Fruit fly (Drosophila melanogaster) whole organism, embryonic: Measurements from ENCODE around the gene SKIP.
A peak's percentile ranks its signal among the peaks of the same experiment; 100 is the strongest.

Source experiments
- Aef1 ChIP-seq: fragments of 200-800 bp; sonication (Bioruptor generic); IDR thresholded peaks from 3 replicates; pipeline ENCODE4 v1.3.6; 2022; ENCODE audit warnings: missing biosample characterization, missing genetic modification characterization
- Antp ChIP-seq: fragments of 200-800 bp; sonication (Bioruptor generic); optimal IDR thresholded peaks from 3 replicates; lab custom pipeline; 2016; ENCODE audit warnings: missing biosample characterization, missing genetic modification characterization
- Atf3 ChIP-seq: fragments of 200-800 bp; sonication (Bioruptor generic); optimal IDR thresholded peaks from 3 replicates; lab custom pipeline; 2016; ENCODE audit warnings: missing biosample characterization, missing genetic modification characterization
- Bdp1 ChIP-seq: fragments of 200-800 bp; sonication (Bioruptor generic); optimal IDR thresholded peaks from 3 replicates; lab custom pipeline; 2016; ENCODE audit warnings: missing biosample characterization, missing genetic modification characterization
- CG1024 ChIP-seq: fragments of 200-800 bp; sonication (Bioruptor generic); IDR thresholded peaks from 2 replicates; pipeline ENCODE4 v1.3.6; 2022; ENCODE audit warnings: missing biosample characterization, missing genetic modification characterization
- CG10274 ChIP-seq: fragments of 200-800 bp; sonication (Bioruptor generic); optimal IDR thresholded peaks from 3 replicates; lab custom pipeline; 2017; ENCODE audit warnings: missing biosample characterization, mild to moderate bottlenecking, missing genetic modification characterization
- CG10462 ChIP-seq: fragments of 200-800 bp; sonication (Bioruptor generic); optimal IDR thresholded peaks from 2 replicates; lab custom pipeline; 2016; ENCODE audit warnings: missing biosample characterization, missing genetic modification characterization
- CG10543 ChIP-seq: fragments of 200-800 bp; sonication (Bioruptor generic); optimal IDR thresholded peaks from 3 replicates; lab custom pipeline; 2017; ENCODE audit warnings: missing biosample characterization, mild to moderate bottlenecking, missing genetic modification characterization, moderate library complexity
- CG10654 ChIP-seq: fragments of 200-800 bp; sonication (Bioruptor generic); optimal IDR thresholded peaks from 2 replicates; lab custom pipeline; 2016; ENCODE audit warnings: missing biosample characterization, missing genetic modification characterization
- CG12071 ChIP-seq: fragments of 200-800 bp; sonication (Bioruptor generic); optimal IDR thresholded peaks from 3 replicates; lab custom pipeline; 2018; ENCODE audit warnings: missing biosample characterization, mild to moderate bottlenecking, missing genetic modification characterization
- CG14860 ChIP-seq: fragments of 200-800 bp; sonication (Bioruptor generic); IDR thresholded peaks from 3 replicates; pipeline ENCODE4 v1.3.6; 2022; ENCODE audit warnings: missing biosample characterization, missing genetic modification characterization; ENCODE audit not compliant: partially characterized antibody
- CG15073 ChIP-seq: fragments of 200-800 bp; sonication (Bioruptor generic); optimal IDR thresholded peaks from 2 replicates; lab custom pipeline; 2016; ENCODE audit warnings: missing biosample characterization, missing genetic modification characterization
- CG16813 ChIP-seq: fragments of 200-800 bp; sonication (Bioruptor generic); IDR thresholded peaks from 3 replicates; pipeline ENCODE4 v1.3.6; 2022; ENCODE audit warnings: missing biosample characterization, missing genetic modification characterization; ENCODE audit not compliant: partially characterized antibody
- CG17361 ChIP-seq: fragments of 200-800 bp; sonication (Bioruptor generic); IDR thresholded peaks from 3 replicates; pipeline ENCODE4 v1.3.6; 2022; ENCODE audit warnings: missing biosample characterization, missing genetic modification characterization
- CG17612 ChIP-seq: fragments of 200-800 bp; sonication (Bioruptor generic); IDR thresholded peaks from 2 replicates; pipeline ENCODE4 v1.3.6; 2022; ENCODE audit warnings: missing biosample characterization, missing genetic modification characterization
- CG17912 ChIP-seq: fragments of 200-800 bp; sonication (Bioruptor generic); optimal IDR thresholded peaks from 2 replicates; lab custom pipeline; 2018; ENCODE audit warnings: missing biosample characterization, mild to moderate bottlenecking, missing genetic modification characterization
- CG18619 ChIP-seq: fragments of 200-800 bp; sonication (Bioruptor generic); optimal IDR thresholded peaks from 3 replicates; lab custom pipeline; 2017; ENCODE audit warnings: missing biosample characterization, mild to moderate bottlenecking, missing genetic modification characterization
- CG18764 ChIP-seq: fragments of 200-800 bp; sonication (Bioruptor generic); optimal IDR thresholded peaks from 3 replicates; lab custom pipeline; 2016; ENCODE audit warnings: missing biosample characterization, missing genetic modification characterization
- CG3065 ChIP-seq: fragments of 200-800 bp; sonication (Bioruptor generic); optimal IDR thresholded peaks from 2 replicates; lab custom pipeline; 2016; ENCODE audit warnings: missing biosample characterization, missing genetic modification characterization
- CG31388 ChIP-seq: fragments of 200-800 bp; sonication (Bioruptor generic); optimal IDR thresholded peaks from 2 replicates; lab custom pipeline; 2016; ENCODE audit warnings: missing biosample characterization, missing genetic modification characterization
- CG34376 ChIP-seq: fragments of 200-800 bp; sonication (Bioruptor generic); optimal IDR thresholded peaks from 2 replicates; lab custom pipeline; 2018; ENCODE audit warnings: missing biosample characterization, mild to moderate bottlenecking, missing genetic modification characterization
- CG4360 ChIP-seq: fragments of 200-800 bp; sonication (Bioruptor generic); IDR thresholded peaks from 2 replicates; pipeline ENCODE4 v1.3.6; 2022; ENCODE audit warnings: missing biosample characterization, missing genetic modification characterization
- CG43689 ChIP-seq: fragments of 200-800 bp; sonication (Bioruptor generic); IDR thresholded peaks from 2 replicates; pipeline ENCODE4 v1.3.6; 2022; ENCODE audit warnings: missing biosample characterization, missing genetic modification characterization
- CG7357 ChIP-seq: fragments of 200-800 bp; sonication (Bioruptor generic); IDR thresholded peaks from 3 replicates; pipeline ENCODE4 v1.3.6; 2022; ENCODE audit warnings: missing biosample characterization, missing genetic modification characterization
- CG7745 ChIP-seq: fragments of 200-800 bp; sonication (Bioruptor generic); optimal IDR thresholded peaks from 2 replicates; lab custom pipeline; 2018; ENCODE audit warnings: missing biosample characterization, mild to moderate bottlenecking, missing genetic modification characterization, moderate library complexity
- CG9609 ChIP-seq: fragments of 200-800 bp; sonication (Bioruptor generic); optimal IDR thresholded peaks from 3 replicates; lab custom pipeline; 2016; ENCODE audit warnings: missing biosample characterization, missing genetic modification characterization
- Dll ChIP-seq: fragments of 200-800 bp; sonication (Bioruptor generic); IDR thresholded peaks from 4 replicates; pipeline ENCODE4 v1.3.6; 2022; ENCODE audit warnings: missing biosample characterization, missing genetic modification characterization; ENCODE audit not compliant: partially characterized antibody
- Drgx ChIP-seq: fragments of 200-800 bp; sonication (Bioruptor generic); IDR thresholded peaks from 2 replicates; pipeline ENCODE4 v1.3.6; 2022; ENCODE audit warnings: missing biosample characterization, missing genetic modification characterization
- Gsc ChIP-seq: fragments of 200-800 bp; sonication (Bioruptor generic); IDR thresholded peaks from 2 replicates; pipeline ENCODE4 v1.3.6; 2022; ENCODE audit warnings: missing biosample characterization, missing genetic modification characterization
- HmgD ChIP-seq: fragments of 200-800 bp; sonication (Bioruptor generic); optimal IDR thresholded peaks from 3 replicates; lab custom pipeline; 2016; ENCODE audit warnings: missing biosample characterization, missing genetic modification characterization
- Hmx ChIP-seq: fragments of 200-800 bp; sonication (Bioruptor generic); optimal IDR thresholded peaks from 2 replicates; lab custom pipeline; 2016; ENCODE audit warnings: missing biosample characterization, missing genetic modification characterization
- Hr3 ChIP-seq: fragments of 200-800 bp; sonication (Bioruptor generic); optimal IDR thresholded peaks from 3 replicates; lab custom pipeline; 2016; ENCODE audit warnings: missing biosample characterization, missing genetic modification characterization
- Lim3 ChIP-seq: fragments of 200-800 bp; sonication (Bioruptor generic); IDR thresholded peaks from 2 replicates; pipeline ENCODE4 v1.3.6; 2022; ENCODE audit warnings: missing biosample characterization, missing genetic modification characterization
- aop ChIP-seq: fragments of 200-800 bp; sonication (Bioruptor generic); IDR thresholded peaks from 2 replicates; pipeline ENCODE4 v1.3.6; 2022; ENCODE audit warnings: missing biosample characterization, missing genetic modification characterization
- bigmax ChIP-seq: fragments of 200-800 bp; sonication (Bioruptor generic); optimal IDR thresholded peaks from 2 replicates; lab custom pipeline; 2018; ENCODE audit warnings: missing biosample characterization, mild to moderate bottlenecking, missing genetic modification characterization
- chif ChIP-seq, 2 experiments: fragments of 200-800 bp; sonication (Bioruptor generic); optimal IDR thresholded peaks; 3 replicates each; lab custom pipeline; 2016; ENCODE audit warnings: missing biosample characterization in 2 of 2, missing genetic modification characterization in 2 of 2
- ci ChIP-seq: fragments of 200-800 bp; sonication (Bioruptor generic); IDR thresholded peaks from 3 replicates; pipeline ENCODE4 v1.3.6; 2022; ENCODE audit warnings: missing biosample characterization, missing genetic modification characterization
- dimm ChIP-seq: fragments of 200-800 bp; sonication (Bioruptor generic); IDR thresholded peaks from 2 replicates; pipeline ENCODE4 v1.3.6; 2022; ENCODE audit warnings: missing biosample characterization, missing genetic modification characterization
- dmrt11E ChIP-seq: fragments of 200-800 bp; sonication (Bioruptor generic); optimal IDR thresholded peaks from 3 replicates; lab custom pipeline; 2018; ENCODE audit warnings: missing biosample characterization, mild to moderate bottlenecking, missing genetic modification characterization, moderate library complexity
- dpn ChIP-seq, 2 experiments: fragments of 200-800 bp; sonication (Bioruptor generic); optimal IDR thresholded peaks; 3 replicates each; lab custom pipeline; 2016; ENCODE audit warnings: missing biosample characterization in 2 of 2, missing genetic modification characterization in 2 of 2
- esg ChIP-seq: fragments of 200-800 bp; sonication (Bioruptor generic); conservative IDR thresholded peaks from 2 replicates; pipeline ENCODE4 v1.3.6; 2022; ENCODE audit warnings: missing biosample characterization, missing genetic modification characterization
- ewg ChIP-seq: fragments of 200-800 bp; sonication (Bioruptor generic); optimal IDR thresholded peaks from 3 replicates; lab custom pipeline; 2017; ENCODE audit warnings: mild to moderate bottlenecking, missing biosample characterization, missing genetic modification reagents, missing genetic modification characterization
- fu2 ChIP-seq: fragments of 200-800 bp; sonication (Bioruptor generic); optimal IDR thresholded peaks from 2 replicates; lab custom pipeline; 2016; ENCODE audit warnings: missing biosample characterization, missing genetic modification characterization
- gro ChIP-seq: fragments of 200-800 bp; sonication (Bioruptor generic); optimal IDR thresholded peaks from 2 replicates; lab custom pipeline; 2016; ENCODE audit warnings: missing biosample characterization, missing genetic modification characterization
- lmd ChIP-seq: fragments of 200-800 bp; sonication (Bioruptor generic); IDR thresholded peaks from 2 replicates; pipeline ENCODE4 v1.3.6; 2022; ENCODE audit warnings: missing biosample characterization, missing genetic modification characterization
- mirr ChIP-seq: fragments of 200-800 bp; sonication (Bioruptor generic); optimal IDR thresholded peaks from 3 replicates; lab custom pipeline; 2018; ENCODE audit warnings: missing biosample characterization, mild to moderate bottlenecking, missing genetic modification characterization
- pho ChIP-seq: fragments of 200-800 bp; sonication (Bioruptor generic); optimal IDR thresholded peaks from 2 replicates; lab custom pipeline; 2016; ENCODE audit warnings: missing biosample characterization, missing genetic modification characterization
- psq ChIP-seq: fragments of 200-800 bp; sonication (Bioruptor generic); optimal IDR thresholded peaks from 2 replicates; lab custom pipeline; 2017; ENCODE audit warnings: missing biosample characterization, missing genetic modification characterization
- sim ChIP-seq: fragments of 200-800 bp; sonication (Bioruptor generic); IDR thresholded peaks from 2 replicates; pipeline ENCODE4 v1.3.6; 2022; ENCODE audit warnings: missing biosample characterization, missing genetic modification characterization
- sug ChIP-seq: fragments of 200-800 bp; optimal IDR thresholded peaks from 2 replicates; lab custom pipeline; 2019; ENCODE audit warnings: missing biosample characterization, mild to moderate bottlenecking, missing genetic modification characterization, moderate library complexity
- tio ChIP-seq: fragments of 200-800 bp; sonication (Bioruptor generic); optimal IDR thresholded peaks from 2 replicates; lab custom pipeline; 2017; ENCODE audit warnings: missing biosample characterization, missing genetic modification characterization, inconsistent platforms
- wek ChIP-seq: fragments of 200-800 bp; sonication (Bioruptor generic); optimal IDR thresholded peaks from 3 replicates; lab custom pipeline; 2018; ENCODE audit warnings: missing biosample characterization, mild to moderate bottlenecking, missing genetic modification characterization, moderate library complexity
- zen2 ChIP-seq: fragments of 200-800 bp; sonication (Bioruptor generic); IDR thresholded peaks from 3 replicates; pipeline ENCODE4 v1.3.6; 2022; ENCODE audit warnings: missing biosample characterization, missing genetic modification characterization; ENCODE audit not compliant: partially characterized antibody

The SKIP gene

dm6 chr3R:22108316-22108715, 25.3 kb upstream of the SKIP start (continued):
- peak; percentile 34 for TF ChIP-seq ewg (GFP tag; lab: Kevin White, UChicago)
- TF ChIP-seq Bdp1 (GFP tag; lab: Kevin White, UChicago) = no peak
- TF ChIP-seq Lim3 (GFP tag; lab: Robert Waterston, UW) = no peak
- no peak for TF ChIP-seq sug (tag; lab: Kevin White, UChicago)
- no peak for TF ChIP-seq CG9609 (GFP tag; lab: Kevin White, UChicago)
- TF ChIP-seq Hmx (GFP tag; lab: Kevin White, UChicago) = no peak
- no peak; the same call in 1 of the 2 replicates for TF ChIP-seq CG1024 (GFP tag; lab: Robert Waterston, UW)
- TF ChIP-seq bigmax (GFP tag; lab: Kevin White, UChicago) = no peak
- no peak for TF ChIP-seq gro (GFP tag; lab: Kevin White, UChicago)
- no peak for TF ChIP-seq CG4360
- no peak for TF ChIP-seq fu2 (GFP tag; lab: Kevin White, UChicago)
- TF ChIP-seq Gsc (GFP tag; lab: Robert Waterston, UW) = no peak
- TF ChIP-seq lmd (GFP tag; lab: Robert Waterston, UW) = peak; percentile 49; the same call in 1 of the 2 replicates
- TF ChIP-seq sim (GFP tag; lab: Robert Waterston, UW) = no peak
- TF ChIP-seq mirr (GFP tag; lab: Kevin White, UChicago) = no peak
- TF ChIP-seq pho (GFP tag; lab: Kevin White, UChicago) = no peak
- TF ChIP-seq CG3065 (GFP tag; lab: Kevin White, UChicago) = no peak
- peak; percentile 15 for TF ChIP-seq CG10274 (GFP tag; lab: Kevin White, UChicago)
- TF ChIP-seq dimm (GFP tag; lab: Robert Waterston, UW) = 0 out of 2 replicates have a peak, but pooled peaks have one; percentile 14
- TF ChIP-seq ci = no peak
- no peak; the same call in 2 of the 3 replicates for TF ChIP-seq CG17361 (GFP tag; lab: Robert Waterston, UW)
- TF ChIP-seq CG10654 = peak; percentile 18
- TF ChIP-seq HmgD = no peak
- no peak for TF ChIP-seq Aef1
- TF ChIP-seq Atf3 (GFP tag; lab: Kevin White, UChicago) = no peak
- no peak for TF ChIP-seq dmrt11E (tag; lab: Kevin White, UChicago)
- no peak for TF ChIP-seq chif (GFP tag; optimal IDR thresholded peaks at IDR 0.05; lab: Kevin White, UChicago)
- TF ChIP-seq CG14860 = no peak
- TF ChIP-seq CG43689 = no peak
- TF ChIP-seq CG34376 (GFP tag; lab: Kevin White, UChicago) = no peak
- no peak for TF ChIP-seq CG15073
- peak; percentile 12 to 35 for TF ChIP-seq dpn (GFP tag; optimal IDR thresholded peaks at IDR 0.05; lab: Kevin White, UChicago)
- TF ChIP-seq tio (GFP tag; lab: Kevin White, UChicago) = no peak
- no peak for TF ChIP-seq Dll (GFP tag; lab: Robert Waterston, UW)
- no peak for TF ChIP-seq CG16813 (GFP tag; lab: Robert Waterston, UW)
- TF ChIP-seq CG7745 (tag; lab: Kevin White, UChicago) = no peak
- no peak for TF ChIP-seq CG17612 (GFP tag; lab: Robert Waterston, UW)
- peak; percentile 36; the same call in 1 of the 3 replicates for TF ChIP-seq CG7357 (GFP tag; lab: Robert Waterston, UW)
- no peak for TF ChIP-seq wek (GFP tag; lab: Kevin White, UChicago)
- no peak for TF ChIP-seq Drgx (GFP tag; lab: Robert Waterston, UW)
- peak; percentile 83 for TF ChIP-seq CG12071 (GFP tag; lab: Kevin White, UChicago)
- TF ChIP-seq CG10543 (GFP tag; lab: Kevin White, UChicago) = no peak
- TF ChIP-seq CG10462 (GFP tag; lab: Kevin White, UChicago) = no peak
- TF ChIP-seq CG18764 (GFP tag; lab: Kevin White, UChicago) = no peak
- TF ChIP-seq Hr3 = no peak
- TF ChIP-seq esg (GFP tag; lab: Robert Waterston, UW) = no peak
- TF ChIP-seq CG18619 (GFP tag; lab: Kevin White, UChicago) = peak; percentile 8
- no peak for TF ChIP-seq psq (GFP tag; lab: Kevin White, UChicago)
- TF ChIP-seq Antp (GFP tag; lab: Kevin White, UChicago) = no peak
- TF ChIP-seq CG31388 (GFP tag; lab: Kevin White, UChicago) = no peak
- no peak for TF ChIP-seq zen2 (GFP tag; lab: Robert Waterston, UW)
- no peak for TF ChIP-seq CG17912 (GFP tag; lab: Kevin White, UChicago)
- no peak for TF ChIP-seq aop (GFP tag; lab: Robert Waterston, UW)
